Worm (Caenorhabditis elegans): ENCODE data around the gene Y54G2A.32.

DNA sequence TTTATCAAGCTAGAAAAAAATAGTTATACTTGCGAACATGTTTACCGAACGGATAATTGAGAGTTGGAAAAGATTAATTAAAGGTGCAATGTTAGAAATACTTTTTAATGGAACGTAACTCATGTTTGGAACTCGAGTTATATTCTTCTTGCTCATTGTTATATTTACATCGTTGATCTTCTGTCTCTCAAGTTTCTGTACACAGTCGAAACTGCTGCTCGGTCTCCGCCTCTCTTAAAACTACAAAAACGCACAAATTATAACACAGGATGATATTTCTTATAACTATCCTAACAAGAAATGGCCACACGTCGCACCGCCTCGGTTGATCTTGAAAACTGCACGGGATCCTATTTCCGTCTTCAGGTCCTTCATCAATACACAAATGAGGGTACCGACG lies 30.8 kb downstream of the Y54G2A.32 start, which contains the start of gene pudl-2:
- TF ChIP-seq jun-1 (tag; optimal IDR thresholded peaks at IDR 0.05) (no peak), ama-1 (optimal IDR thresholded peaks at IDR 0.05) (no peak), irx-1 (tag; optimal IDR thresholded peaks at IDR 0.05) (no peak), lin-13 (GFP tag; optimal IDR thresholded peaks at IDR 0.05) (no peak), aly-2 (tag; optimal IDR thresholded peaks at IDR 0.05) (no peak), mep-1 (tag; optimal IDR thresholded peaks at IDR 0.05) (no peak), egl-27 (tag; optimal IDR thresholded peaks at IDR 0.05) (no peak), unc-98 (GFP tag; IDR thresholded peaks at IDR 0.05) (no peak), nhr-47 (tag; optimal IDR thresholded peaks at IDR 0.05) (no peak), mef-2 (tag; optimal IDR thresholded peaks at IDR 0.05) (no peak), zag-1 (tag; optimal IDR thresholded peaks at IDR 0.05) (no peak), Y116A8C.19 (tag; optimal IDR thresholded peaks at IDR 0.05; ENCODE audit: borderline replicate concordance) (no peak), lin-15B (tag; optimal IDR thresholded peaks at IDR 0.05) (no peak)
